Worm (Caenorhabditis elegans) whole organism, young adult: Measurements from ENCODE around the gene F40A3.7.

Experiments used
- B0035.1 ChIP-seq: sonication (generic microtip); optimal IDR thresholded peaks from 2 replicates; lab custom pipeline; 2016; ENCODE audit warnings: missing genetic modification characterization, mild to moderate bottlenecking, missing compliant biosample characterization, missing genotype, missing genetic modification reagents
- aptf-2 ChIP-seq: fragments of 200-800 bp; sonication (Bioruptor generic); conservative IDR thresholded peaks from 2 replicates; pipeline ENCODE4 v1.3.6; 2022; ENCODE audit warnings: missing genetic modification reagents, missing genetic modification characterization, missing compliant biosample characterization
- attf-3 ChIP-seq: fragments of 200-800 bp; sonication (Bioruptor generic); conservative IDR thresholded peaks from 2 replicates; pipeline ENCODE4 v1.3.6; 2022; ENCODE audit warnings: missing genetic modification reagents, missing genetic modification characterization, missing compliant biosample characterization
- ets-4 ChIP-seq: fragments of 200-800 bp; sonication (Bioruptor generic); optimal IDR thresholded peaks from 2 replicates; lab custom pipeline; 2018; ENCODE audit warnings: mild to moderate bottlenecking, missing genetic modification characterization, missing compliant biosample characterization
- lsl-1 ChIP-seq: fragments of 200-800 bp; sonication (Bioruptor generic); optimal IDR thresholded peaks from 2 replicates; lab custom pipeline; 2018; ENCODE audit warnings: mild to moderate bottlenecking, missing genetic modification characterization, moderate library complexity, missing compliant biosample characterization
- sptf-2 ChIP-seq: fragments of 200-800 bp; sonication (Bioruptor generic); optimal IDR thresholded peaks from 2 replicates; lab custom pipeline; 2018; ENCODE audit warnings: mild to moderate bottlenecking, missing genetic modification characterization, missing compliant biosample characterization
- ztf-6 ChIP-seq: fragments of 200-800 bp; sonication (Bioruptor generic); IDR thresholded peaks from 2 replicates; pipeline ENCODE4 v1.3.6; 2022; ENCODE audit warnings: missing genetic modification reagents, missing genetic modification characterization, missing compliant biosample characterization

DNA sequence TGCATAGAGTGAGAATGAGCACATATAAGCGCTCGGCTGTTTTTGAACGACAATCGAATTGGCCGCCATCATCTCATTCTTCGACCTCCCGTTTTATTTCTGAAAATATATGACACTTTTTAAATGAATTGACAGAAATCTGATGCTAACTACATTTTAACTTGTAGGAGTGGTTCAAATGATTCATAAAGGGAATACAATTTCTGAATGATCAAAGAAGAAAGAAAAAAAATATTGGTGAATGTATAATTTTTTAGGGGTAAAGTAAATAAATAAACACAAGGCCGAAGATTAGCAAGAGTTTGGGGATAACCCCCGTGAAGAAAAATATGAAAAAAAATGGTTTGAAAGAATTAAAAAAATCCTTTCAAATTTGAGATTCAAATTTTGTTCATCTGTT is 35.0 kb downstream of the F40A3.7 start, which contains the start of gene C37C3.11:
- TF ChIP-seq ztf-6 (GFP tag; lab: Robert Waterston, UW) (no peak), aptf-2 (no peak), ets-4 (GFP tag; lab: Kevin White, UChicago) (no peak), lsl-1 (GFP tag; lab: Kevin White, UChicago) (no peak), attf-3 (GFP tag; lab: Robert Waterston, UW) (no peak), sptf-2 (no peak), B0035.1 (tag; lab: Kevin White, UChicago) (no peak)
